Fruit fly (Drosophila melanogaster) Kc167 (cell line): ENCODE data around the gene Mtpalpha.

ENCODE experiments used
- Myc ChIP-seq: fragments of >200 bp; optimal IDR thresholded peaks from 2 replicates; lab custom pipeline; 2017; ENCODE audit warnings: missing external identifiers
- Sin3A ChIP-seq: fragments of >200 bp; optimal IDR thresholded peaks from 2 replicates; lab custom pipeline; 2018; ENCODE audit warnings: missing external identifiers
- h ChIP-seq: fragments of >200 bp; optimal IDR thresholded peaks from 3 replicates; lab custom pipeline; 2018; ENCODE audit warnings: missing external identifiers
- insv ChIP-seq: fragments of >200 bp; optimal IDR thresholded peaks from 3 replicates; lab custom pipeline; 2018; ENCODE audit warnings: missing external identifiers
- psq ChIP-seq: fragments of >200 bp; optimal IDR thresholded peaks from 2 replicates; lab custom pipeline; 2017; ENCODE audit warnings: missing external identifiers
- ttk ChIP-seq: sonication (Bioruptor generic); optimal IDR thresholded peaks from 2 replicates; lab custom pipeline; 2017; ENCODE audit warnings: missing external identifiers

dm6 chr2L:9576269-9576933 is at the start of gene Mtpalpha:
- TF ChIP-seq Myc (lab: Kevin White, UChicago) (no peak), ttk (lab: Kevin White, UChicago) (no peak), insv (lab: Kevin White, UChicago) (no peak), h (no peak), Sin3A (lab: Kevin White, UChicago) (no peak), psq (lab: Kevin White, UChicago) (no peak)
